Worm (Caenorhabditis elegans): ENCODE measurements around the gene spp-18.

DNA sequence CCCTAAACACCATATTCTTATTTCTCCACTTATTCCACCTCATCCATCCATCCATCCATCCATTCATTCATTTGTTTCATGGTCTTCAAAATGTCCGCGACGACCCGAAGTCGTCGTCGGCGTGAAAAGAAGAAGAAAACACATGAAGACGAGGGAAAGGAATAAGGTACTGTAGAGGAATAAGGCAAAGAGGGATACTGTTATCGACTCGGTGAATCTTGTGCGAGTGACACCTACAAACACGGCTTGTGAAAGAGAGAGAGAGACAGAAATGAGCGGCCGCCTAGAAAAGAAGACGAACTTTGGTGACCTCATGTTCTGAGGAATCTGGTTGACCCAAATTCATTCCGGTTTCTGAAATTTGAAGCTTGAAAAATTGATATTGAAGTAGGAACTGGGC lies 15.6 kb downstream of the spp-18 start:
- TF ChIP-seq nfya-1 (tag; optimal IDR thresholded peaks at IDR 0.05): no peak
- no peak for TF ChIP-seq mec-3 (tag; optimal IDR thresholded peaks at IDR 0.05; ENCODE audit: borderline replicate concordance)
